Worm (Caenorhabditis elegans): ENCODE measurements around the gene C49F5.6.

The C49F5.6 gene

DNA sequence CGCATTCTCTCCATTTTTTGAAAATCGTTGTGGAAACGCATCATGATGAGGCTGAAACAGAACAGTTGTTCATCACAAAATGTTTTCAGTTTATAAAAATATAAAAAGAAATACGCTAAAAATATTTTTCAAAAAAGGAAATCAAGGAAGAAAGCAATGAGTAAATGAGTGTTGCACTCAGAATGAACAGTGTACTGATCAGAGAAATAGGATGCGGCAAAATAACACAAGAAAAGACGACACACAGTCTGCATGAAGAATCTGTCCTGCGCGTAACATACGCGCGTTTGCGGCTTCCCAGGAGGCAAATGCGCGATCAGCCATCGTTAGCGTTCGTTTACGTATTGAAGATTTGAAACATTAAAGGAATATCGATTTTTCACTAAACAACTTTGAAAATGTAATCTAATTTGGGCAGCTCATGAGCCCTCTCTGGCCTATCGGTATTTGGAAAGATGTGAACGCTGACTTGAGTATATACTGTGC, 4.5 kb upstream of the C49F5.6 start, which contains the start of gene C49F5.3:
Gene C49F5.3 (minus strand): TSS at position 51 of the 486 bp plus-strand sequence.
- TF ChIP-seq F13C5.2 (tag; optimal IDR thresholded peaks at IDR 0.05): no peak
- TF ChIP-seq ama-1 (optimal IDR thresholded peaks at IDR 0.05): no peak
- no peak for TF ChIP-seq hmbx-1 (tag; optimal IDR thresholded peaks at IDR 0.05)
- no peak for TF ChIP-seq hmg-4 (GFP tag; optimal IDR thresholded peaks at IDR 0.05)
- no peak for TF ChIP-seq flt-1 (GFP tag; IDR thresholded peaks at IDR 0.05)
- no peak for TF ChIP-seq ceh-36 (tag; optimal IDR thresholded peaks at IDR 0.05)
- TF ChIP-seq tbx-37 (GFP tag; conservative IDR thresholded peaks at IDR 0.05): no peak
- TF ChIP-seq tbx-11 (GFP tag; IDR thresholded peaks at IDR 0.05): no peak
- no peak for TF ChIP-seq B0310.2 (tag; optimal IDR thresholded peaks at IDR 0.05)
- TF ChIP-seq aly-1 (tag; optimal IDR thresholded peaks at IDR 0.05): no peak
- no peak for TF ChIP-seq scrt-1 (GFP tag; IDR thresholded peaks at IDR 0.05)
- TF ChIP-seq pes-1 (GFP tag; IDR thresholded peaks at IDR 0.05): no peak
- no peak for TF ChIP-seq hnd-1 (tag; optimal IDR thresholded peaks at IDR 0.05)
- no peak for TF ChIP-seq sea-1 (GFP tag; conservative IDR thresholded peaks at IDR 0.05)
- TF ChIP-seq ets-7 (tag; optimal IDR thresholded peaks at IDR 0.05): no peak

DNA sequence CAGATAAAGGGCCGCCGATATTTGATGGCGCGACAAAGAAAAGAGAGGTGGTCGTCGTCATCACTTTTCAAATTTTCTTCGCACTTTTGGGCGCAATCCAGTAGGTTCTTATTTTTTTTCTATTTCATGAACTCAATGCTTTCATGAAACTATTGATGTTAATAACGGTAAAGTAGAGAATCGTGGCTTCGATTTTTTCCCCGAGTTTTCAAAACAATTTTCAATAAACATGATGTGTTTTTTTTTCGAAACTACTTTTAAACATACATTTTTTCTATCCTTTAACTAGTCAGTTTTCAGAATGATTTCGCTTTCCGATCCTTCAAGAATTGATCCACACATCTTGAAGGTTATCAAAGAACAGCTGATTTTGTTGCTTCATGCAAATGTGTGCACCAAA, 2.2 kb upstream of the C49F5.6 start, which contains the start of gene C49F5.5:
Gene C49F5.5 (plus strand): TSS at position 301 of the 400 bp plus-strand sequence.
- TF ChIP-seq F13C5.2 (tag; optimal IDR thresholded peaks at IDR 0.05): no peak
- no peak for TF ChIP-seq ceh-13 (GFP tag; optimal IDR thresholded peaks at IDR 0.05)
- TF ChIP-seq ets-7 (tag; optimal IDR thresholded peaks at IDR 0.05): no peak
- TF ChIP-seq aly-1 (tag; optimal IDR thresholded peaks at IDR 0.05): no peak
- TF ChIP-seq hnd-1 (tag; optimal IDR thresholded peaks at IDR 0.05): no peak
- TF ChIP-seq hmbx-1 (tag; optimal IDR thresholded peaks at IDR 0.05): no peak
- no peak for TF ChIP-seq tbx-37 (GFP tag; conservative IDR thresholded peaks at IDR 0.05)
- no peak for TF ChIP-seq B0310.2 (tag; optimal IDR thresholded peaks at IDR 0.05)
- no peak for TF ChIP-seq ceh-36 (tag; optimal IDR thresholded peaks at IDR 0.05)

- TF ChIP-seq pes-1 (GFP tag; IDR thresholded peaks at IDR 0.05) (no peak), ceh-36 (tag; optimal IDR thresholded peaks at IDR 0.05) (no peak), hnd-1 (tag; optimal IDR thresholded peaks at IDR 0.05) (no peak), flt-1 (GFP tag; IDR thresholded peaks at IDR 0.05) (no peak), B0310.2 (tag; optimal IDR thresholded peaks at IDR 0.05) (no peak), sea-1 (GFP tag; conservative IDR thresholded peaks at IDR 0.05) (no peak), ets-7 (tag; optimal IDR thresholded peaks at IDR 0.05) (no peak), tbx-37 (GFP tag; conservative IDR thresholded peaks at IDR 0.05) (no peak), tra-4 (tag; optimal IDR thresholded peaks at IDR 0.05) (no peak), F13C5.2 (tag; optimal IDR thresholded peaks at IDR 0.05) (no peak), ama-1 (optimal IDR thresholded peaks at IDR 0.05) (no peak), hmg-4 (GFP tag; optimal IDR thresholded peaks at IDR 0.05) (no peak), scrt-1 (GFP tag; IDR thresholded peaks at IDR 0.05) (no peak), hmbx-1 (tag; optimal IDR thresholded peaks at IDR 0.05) (no peak), tbx-11 (GFP tag; IDR thresholded peaks at IDR 0.05) (no peak)
Observed at ce11 chrX:11992246-11992645, 4.1 kb downstream of the C49F5.6 start.

DNA sequence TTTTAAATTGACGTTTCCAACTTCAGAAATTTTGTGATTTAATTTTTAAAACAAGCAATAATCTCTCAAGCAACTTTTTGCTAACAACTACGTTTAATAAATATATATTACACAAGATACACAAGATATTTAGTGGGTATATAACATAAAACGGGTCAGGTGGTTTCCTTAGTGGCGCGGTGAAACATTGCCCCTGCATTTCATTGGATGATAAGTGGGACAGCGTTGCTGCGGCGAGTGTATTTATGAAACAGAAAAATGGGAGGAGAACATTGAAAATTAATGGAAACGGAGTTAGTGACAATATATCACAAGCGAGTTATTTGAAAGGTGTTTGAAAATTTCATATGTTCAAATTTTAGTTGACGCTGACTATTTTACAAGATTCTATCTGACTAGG, 4.7 kb downstream of the C49F5.6 start:
- TF ChIP-seq scrt-1 (GFP tag; IDR thresholded peaks at IDR 0.05) (no peak), flt-1 (GFP tag; IDR thresholded peaks at IDR 0.05) (no peak), ceh-36 (tag; optimal IDR thresholded peaks at IDR 0.05) (no peak), aly-1 (tag; optimal IDR thresholded peaks at IDR 0.05) (no peak), pes-1 (GFP tag; IDR thresholded peaks at IDR 0.05) (no peak), hmbx-1 (tag; optimal IDR thresholded peaks at IDR 0.05) (no peak), hnd-1 (tag; optimal IDR thresholded peaks at IDR 0.05) (no peak), ets-7 (tag; optimal IDR thresholded peaks at IDR 0.05) (no peak)

DNA sequence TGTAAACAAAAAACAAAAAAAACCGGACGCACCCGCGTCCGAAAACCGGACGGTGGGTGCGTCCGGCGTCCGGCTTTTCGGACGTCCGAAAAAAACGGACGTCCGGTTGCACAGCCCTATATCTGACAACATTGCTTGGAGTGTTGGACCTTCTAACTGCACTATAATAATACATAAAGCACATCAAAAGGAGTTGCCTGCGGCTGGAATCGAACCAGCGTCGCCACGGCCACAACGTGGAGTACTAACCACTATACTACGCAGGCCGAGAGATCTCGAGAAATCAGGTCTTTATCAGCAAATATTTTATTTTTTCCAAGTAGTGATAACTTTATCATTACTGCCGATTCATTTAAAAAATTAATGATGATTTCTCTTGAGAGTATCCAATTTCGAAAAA, 5.2 kb downstream of the C49F5.6 start:
- TF ChIP-seq aly-1 (tag; optimal IDR thresholded peaks at IDR 0.05): no peak
- TF ChIP-seq sea-1 (GFP tag; conservative IDR thresholded peaks at IDR 0.05): no peak
- no peak for TF ChIP-seq scrt-1 (GFP tag; IDR thresholded peaks at IDR 0.05)
- no peak for TF ChIP-seq ceh-36 (tag; optimal IDR thresholded peaks at IDR 0.05)
- no peak for TF ChIP-seq tbx-11 (GFP tag; IDR thresholded peaks at IDR 0.05)
- TF ChIP-seq flt-1 (GFP tag; IDR thresholded peaks at IDR 0.05): no peak
- no peak for TF ChIP-seq ets-7 (tag; optimal IDR thresholded peaks at IDR 0.05)
- TF ChIP-seq hmg-4 (GFP tag; optimal IDR thresholded peaks at IDR 0.05): no peak
- TF ChIP-seq hnd-1 (tag; optimal IDR thresholded peaks at IDR 0.05): no peak

- no peak for TF ChIP-seq sea-1 (GFP tag; conservative IDR thresholded peaks at IDR 0.05)
- TF ChIP-seq scrt-1 (GFP tag; IDR thresholded peaks at IDR 0.05): no peak
- no peak for TF ChIP-seq B0310.2 (tag; optimal IDR thresholded peaks at IDR 0.05)
- TF ChIP-seq F13C5.2 (tag; optimal IDR thresholded peaks at IDR 0.05): no peak
- no peak for TF ChIP-seq flt-1 (GFP tag; IDR thresholded peaks at IDR 0.05)
- TF ChIP-seq pes-1 (GFP tag; IDR thresholded peaks at IDR 0.05): no peak
- TF ChIP-seq aly-1 (tag; optimal IDR thresholded peaks at IDR 0.05): no peak
- TF ChIP-seq tbx-37 (GFP tag; conservative IDR thresholded peaks at IDR 0.05): no peak
- TF ChIP-seq hmbx-1 (tag; optimal IDR thresholded peaks at IDR 0.05): no peak
- TF ChIP-seq ceh-36 (tag; optimal IDR thresholded peaks at IDR 0.05): no peak
- TF ChIP-seq ets-7 (tag; optimal IDR thresholded peaks at IDR 0.05): no peak
Observed at ce11 chrX:11994484-11994883, 6.4 kb downstream of the C49F5.6 start, which contains the start of gene C49F5.7. Gene C49F5.7, plus strand, starts transcription at chrX:11994784.

- TF ChIP-seq sea-1 (GFP tag; conservative IDR thresholded peaks at IDR 0.05) (no peak), tra-4 (tag; optimal IDR thresholded peaks at IDR 0.05) (no peak), aly-1 (tag; optimal IDR thresholded peaks at IDR 0.05) (no peak), hmbx-1 (tag; optimal IDR thresholded peaks at IDR 0.05) (no peak), B0310.2 (tag; optimal IDR thresholded peaks at IDR 0.05) (no peak), tbx-11 (GFP tag; IDR thresholded peaks at IDR 0.05) (no peak), tbx-37 (GFP tag; conservative IDR thresholded peaks at IDR 0.05) (no peak), ama-1 (optimal IDR thresholded peaks at IDR 0.05) (no peak), pes-1 (GFP tag; IDR thresholded peaks at IDR 0.05) (no peak), ceh-36 (tag; optimal IDR thresholded peaks at IDR 0.05) (no peak)
Observed at ce11 chrX:11996606-11997005, 8.5 kb downstream of the C49F5.6 start.

- TF ChIP-seq ceh-36 (tag; optimal IDR thresholded peaks at IDR 0.05): no peak
- no peak for TF ChIP-seq tbx-37 (GFP tag; conservative IDR thresholded peaks at IDR 0.05)
- TF ChIP-seq hmbx-1 (tag; optimal IDR thresholded peaks at IDR 0.05): no peak
- TF ChIP-seq scrt-1 (GFP tag; IDR thresholded peaks at IDR 0.05): no peak
- TF ChIP-seq hmg-4 (GFP tag; optimal IDR thresholded peaks at IDR 0.05): no peak
- no peak for TF ChIP-seq tbx-11 (GFP tag; IDR thresholded peaks at IDR 0.05)
- TF ChIP-seq F13C5.2 (tag; optimal IDR thresholded peaks at IDR 0.05): no peak
- TF ChIP-seq flt-1 (GFP tag; IDR thresholded peaks at IDR 0.05): no peak
- no peak for TF ChIP-seq B0310.2 (tag; optimal IDR thresholded peaks at IDR 0.05)
- TF ChIP-seq aly-1 (tag; optimal IDR thresholded peaks at IDR 0.05): no peak
Observed at ce11 chrX:11999573-11999972, 11.5 kb downstream of the C49F5.6 start.

Measured in whole organism, early embryonic.